Fruit fly (Drosophila melanogaster) S2 (cell line): Measurements from ENCODE around the gene Fer1.

Source experiments
- CG8478 ChIP-seq: fragments of >200 bp; optimal IDR thresholded peaks from 2 replicates; lab custom pipeline; 2018
- CTCF ChIP-seq, 2 experiments: fragments of >200 bp; optimal IDR thresholded peaks; 2 replicates each; lab custom pipeline; 2018

DNA sequence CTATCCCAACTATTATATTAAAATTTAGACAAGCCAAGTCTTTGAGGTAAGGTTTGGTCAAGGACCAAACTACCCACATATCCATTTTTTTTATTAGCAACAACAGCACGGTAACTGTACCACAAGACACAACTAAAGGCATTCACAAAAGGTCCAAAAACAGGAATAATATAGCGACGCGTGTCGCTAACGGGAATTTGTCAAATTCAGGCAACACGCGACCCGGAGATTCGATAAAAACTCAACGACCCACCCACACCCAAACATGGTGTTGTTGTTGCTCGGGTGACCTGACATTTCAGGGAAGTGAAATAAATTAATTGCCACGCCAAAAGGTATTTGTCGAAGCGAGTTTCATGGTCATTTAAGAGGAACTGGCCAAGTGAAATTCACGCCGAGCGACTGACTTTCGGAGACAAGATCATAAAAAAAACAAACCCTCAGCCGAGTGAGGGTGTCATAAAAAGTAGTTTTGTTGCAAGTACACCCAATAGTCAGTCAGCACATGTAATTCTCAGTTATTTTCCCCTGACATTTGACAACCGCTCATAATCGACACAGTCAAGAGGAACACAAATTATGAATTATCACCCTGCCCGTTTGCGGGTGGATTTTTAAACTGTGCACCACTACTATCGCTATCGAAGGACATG is 24.7 kb upstream of the Fer1 start:
- no peak for TF ChIP-seq CTCF (optimal IDR thresholded peaks at IDR 0.05; lab: Kevin White, UChicago)
- no peak for TF ChIP-seq CG8478 (lab: Kevin White, UChicago)
